Worm (Caenorhabditis elegans) whole organism, midembryonic: ENCODE data around the gene Y116A8C.19.

Experiments
- T22C8.4 ChIP-seq: fragments of 200-800 bp; sonication (Bioruptor generic); IDR thresholded peaks from 2 replicates; pipeline ENCODE4 v1.3.6; 2022; ENCODE audit warnings: missing genetic modification characterization, missing compliant biosample characterization
- cog-1 ChIP-seq: sonication (generic microtip); optimal IDR thresholded peaks from 2 replicates; lab custom pipeline; 2016; ENCODE audit warnings: missing genetic modification characterization, missing compliant biosample characterization
- flt-1 ChIP-seq: fragments of 200-800 bp; sonication (Bioruptor generic); IDR thresholded peaks from 2 replicates; pipeline ENCODE4 v1.3.6; 2022; ENCODE audit warnings: missing genetic modification characterization, missing compliant biosample characterization
- klf-2 ChIP-seq: fragments of 200-800 bp; sonication (Bioruptor generic); conservative IDR thresholded peaks from 2 replicates; pipeline ENCODE4 v1.3.6; 2022; ENCODE audit warnings: missing genetic modification reagents, missing genetic modification characterization, missing compliant biosample characterization
- med-1 ChIP-seq: sonication (generic microtip); optimal IDR thresholded peaks from 2 replicates; lab custom pipeline; 2017; ENCODE audit warnings: missing genetic modification characterization, mild to moderate bottlenecking, missing compliant biosample characterization, antibody characterized with exemption, missing genetic modification reagents; ENCODE audit not compliant: insufficient read depth
- ref-1 ChIP-seq: fragments of 200-800 bp; sonication (Bioruptor generic); conservative IDR thresholded peaks from 2 replicates; pipeline ENCODE4 v1.3.6; 2022; ENCODE audit warnings: missing genetic modification reagents, missing genetic modification characterization, missing compliant biosample characterization
- tab-1 ChIP-seq: fragments of 200-800 bp; sonication (Bioruptor generic); IDR thresholded peaks from 2 replicates; pipeline ENCODE4 v1.3.6; 2022; ENCODE audit warnings: missing genetic modification characterization, missing compliant biosample characterization
- ztf-23 ChIP-seq: fragments of 200-800 bp; sonication (Bioruptor generic); IDR thresholded peaks from 2 replicates; pipeline ENCODE4 v1.3.6; 2022; ENCODE audit warnings: missing genetic modification reagents, missing genetic modification characterization, missing compliant biosample characterization
- ztf-29 ChIP-seq: fragments of 200-800 bp; sonication (Bioruptor generic); IDR thresholded peaks from 2 replicates; pipeline ENCODE4 v1.3.6; 2022; ENCODE audit warnings: missing genetic modification reagents, missing genetic modification characterization, missing compliant biosample characterization

The Y116A8C.19 gene

ce11 chrIV:17053261-17053660 is 13.8 kb upstream of the Y116A8C.19 start, which contains the start of gene Y116A8C.23:
Gene Y116A8C.23, plus strand, starts transcription at chrIV:17053561.
- no peak for TF ChIP-seq klf-2 (GFP tag; lab: Robert Waterston, UW)
- TF ChIP-seq ref-1 (GFP tag; lab: Robert Waterston, UW), result no peak
- no peak for TF ChIP-seq flt-1 (GFP tag; lab: Robert Waterston, UW)
- no peak for TF ChIP-seq med-1 (GFP tag; lab: Kevin White, UChicago)
- no peak for TF ChIP-seq ztf-29
- TF ChIP-seq cog-1 (tag; lab: Kevin White, UChicago), result no peak
- TF ChIP-seq tab-1 (GFP tag; lab: Robert Waterston, UW), result no peak
- TF ChIP-seq T22C8.4 (GFP tag; lab: Robert Waterston, UW), result no peak
- no peak for TF ChIP-seq ztf-23 (GFP tag; lab: Robert Waterston, UW)

ce11 chrIV:17048257-17048656 is 8.8 kb upstream of the Y116A8C.19 start, which contains the start of gene athp-3:
Gene athp-3, minus strand, starts transcription at chrIV:17048357.
- TF ChIP-seq med-1 (GFP tag; lab: Kevin White, UChicago) (no peak), T22C8.4 (GFP tag; lab: Robert Waterston, UW) (no peak), flt-1 (GFP tag; lab: Robert Waterston, UW) (no peak), ref-1 (GFP tag; lab: Robert Waterston, UW) (no peak), tab-1 (GFP tag; lab: Robert Waterston, UW) (no peak), klf-2 (GFP tag; lab: Robert Waterston, UW) (no peak), ztf-23 (GFP tag; lab: Robert Waterston, UW) (no peak), ztf-29 (no peak), cog-1 (tag; lab: Kevin White, UChicago) (no peak)

ce11 chrIV:17045691-17046090 is 6.2 kb upstream of the Y116A8C.19 start, which contains the start of gene clec-195:
Gene clec-195, minus strand, starts transcription at chrIV:17045791.
- TF ChIP-seq ztf-23 (GFP tag; lab: Robert Waterston, UW) (no peak), ztf-29 (no peak), tab-1 (GFP tag; lab: Robert Waterston, UW) (no peak), ref-1 (GFP tag; lab: Robert Waterston, UW) (no peak), T22C8.4 (GFP tag; lab: Robert Waterston, UW) (no peak), med-1 (GFP tag; lab: Kevin White, UChicago) (no peak), flt-1 (GFP tag; lab: Robert Waterston, UW) (no peak), cog-1 (tag; lab: Kevin White, UChicago) (no peak), klf-2 (GFP tag; lab: Robert Waterston, UW) (no peak)

ce11 chrIV:17040618-17041017 is 1.2 kb upstream of the Y116A8C.19 start, which contains the start of gene Y116A8C.20:
Gene Y116A8C.20, plus strand, starts transcription at chrIV:17040918.
- TF ChIP-seq klf-2 (GFP tag; lab: Robert Waterston, UW) (no peak), tab-1 (GFP tag; lab: Robert Waterston, UW) (no peak), ztf-23 (GFP tag; lab: Robert Waterston, UW) (no peak), flt-1 (GFP tag; lab: Robert Waterston, UW) (no peak), ztf-29 (no peak), cog-1 (tag; lab: Kevin White, UChicago) (no peak), T22C8.4 (GFP tag; lab: Robert Waterston, UW) (no peak), med-1 (GFP tag; lab: Kevin White, UChicago) (no peak), ref-1 (GFP tag; lab: Robert Waterston, UW) (no peak)

- TF ChIP-seq klf-2 (GFP tag; lab: Robert Waterston, UW), result no peak
- no peak for TF ChIP-seq T22C8.4 (GFP tag; lab: Robert Waterston, UW)
- no peak for TF ChIP-seq ztf-23 (GFP tag; lab: Robert Waterston, UW)
- TF ChIP-seq tab-1 (GFP tag; lab: Robert Waterston, UW), result no peak
- TF ChIP-seq flt-1 (GFP tag; lab: Robert Waterston, UW), result no peak
- no peak for TF ChIP-seq med-1 (GFP tag; lab: Kevin White, UChicago)
- no peak for TF ChIP-seq ztf-29
- no peak for TF ChIP-seq cog-1 (tag; lab: Kevin White, UChicago)
- TF ChIP-seq ref-1 (GFP tag; lab: Robert Waterston, UW), result no peak
Measured at ce11 chrIV:17030494-17030893, 9.0 kb downstream of the Y116A8C.19 start, which contains the start of gene nhr-229. Gene nhr-229, minus strand, starts transcription at chrIV:17030594.

- TF ChIP-seq ref-1 (GFP tag; lab: Robert Waterston, UW) (no peak), cog-1 (tag; lab: Kevin White, UChicago) (no peak), ztf-23 (GFP tag; lab: Robert Waterston, UW) (no peak), tab-1 (GFP tag; lab: Robert Waterston, UW) (no peak), flt-1 (GFP tag; lab: Robert Waterston, UW) (no peak), T22C8.4 (GFP tag; lab: Robert Waterston, UW) (no peak), ztf-29 (no peak), med-1 (GFP tag; lab: Kevin White, UChicago) (no peak), klf-2 (GFP tag; lab: Robert Waterston, UW) (no peak)
Measured at ce11 chrIV:17026568-17026967, 12.9 kb downstream of the Y116A8C.19 start.

- TF ChIP-seq ztf-29 (no peak), klf-2 (GFP tag; lab: Robert Waterston, UW) (no peak), tab-1 (GFP tag; lab: Robert Waterston, UW) (no peak), ref-1 (GFP tag; lab: Robert Waterston, UW) (no peak), med-1 (GFP tag; lab: Kevin White, UChicago) (no peak), cog-1 (tag; lab: Kevin White, UChicago) (no peak), flt-1 (GFP tag; lab: Robert Waterston, UW) (no peak), T22C8.4 (GFP tag; lab: Robert Waterston, UW) (no peak), ztf-23 (GFP tag; lab: Robert Waterston, UW) (no peak)
Measured at ce11 chrIV:17025017-17025416, 14.4 kb downstream of the Y116A8C.19 start, which contains the start of gene dct-13. Gene dct-13, minus strand, starts transcription at chrIV:17025117.

ce11 chrIV:17021042-17021441 is 18.4 kb downstream of the Y116A8C.19 start:
- TF ChIP-seq T22C8.4 (GFP tag; lab: Robert Waterston, UW), result no peak
- TF ChIP-seq flt-1 (GFP tag; lab: Robert Waterston, UW), result no peak
- TF ChIP-seq ztf-23 (GFP tag; lab: Robert Waterston, UW), result no peak
- no peak for TF ChIP-seq ztf-29
- TF ChIP-seq cog-1 (tag; lab: Kevin White, UChicago), result no peak
- no peak for TF ChIP-seq med-1 (GFP tag; lab: Kevin White, UChicago)
- TF ChIP-seq tab-1 (GFP tag; lab: Robert Waterston, UW), result no peak
- no peak for TF ChIP-seq ref-1 (GFP tag; lab: Robert Waterston, UW)
- TF ChIP-seq klf-2 (GFP tag; lab: Robert Waterston, UW), result no peak
